Fruit fly (Drosophila melanogaster): ENCODE results near the gene CG32808.

The CG32808 gene

dm6 chrX:1472222-1472621, 2.6 kb upstream of the CG32808 start, which contains the start of gene CG14780:
Gene CG14780 (plus strand): TSS chrX:1472522.
- no peak for TF ChIP-seq usp (GFP tag; optimal IDR thresholded peaks at IDR 0.05)
- no peak for TF ChIP-seq CG8478 (optimal IDR thresholded peaks at IDR 0.05)
- no peak for TF ChIP-seq EcR (GFP tag; optimal IDR thresholded peaks at IDR 0.05)
- TF ChIP-seq Dll (optimal IDR thresholded peaks at IDR 0.05) = no peak
- TF ChIP-seq psq (optimal IDR thresholded peaks at IDR 0.05) = no peak
- no peak for TF ChIP-seq pan (optimal IDR thresholded peaks at IDR 0.05)

- TF ChIP-seq usp (GFP tag; optimal IDR thresholded peaks at IDR 0.05) (no peak), psq (optimal IDR thresholded peaks at IDR 0.05) (no peak), pan (optimal IDR thresholded peaks at IDR 0.05) (no peak), CG8478 (optimal IDR thresholded peaks at IDR 0.05) (no peak), Dll (optimal IDR thresholded peaks at IDR 0.05) (no peak), EcR (GFP tag; optimal IDR thresholded peaks at IDR 0.05) (no peak)
Observed at dm6 chrX:1470562-1470961, 945 bp upstream of the CG32808 start, which contains the start of gene pck. Gene pck (plus strand): TSS chrX:1470666.

dm6 chrX:1467382-1467592, 2.3 kb downstream of the CG32808 start, which contains the start of gene CG14778:
Gene CG14778 (plus strand): TSS chrX:1467493.
- TF ChIP-seq usp (GFP tag; optimal IDR thresholded peaks at IDR 0.05) (no peak), EcR (GFP tag; optimal IDR thresholded peaks at IDR 0.05) (no peak), pan (optimal IDR thresholded peaks at IDR 0.05) (no peak), CG8478 (optimal IDR thresholded peaks at IDR 0.05) (no peak), Dll (optimal IDR thresholded peaks at IDR 0.05) (no peak), psq (optimal IDR thresholded peaks at IDR 0.05) (no peak)

- TF ChIP-seq EcR (GFP tag; optimal IDR thresholded peaks at IDR 0.05) (no peak), usp (GFP tag; optimal IDR thresholded peaks at IDR 0.05) (no peak), pan (optimal IDR thresholded peaks at IDR 0.05) (no peak), Dll (optimal IDR thresholded peaks at IDR 0.05) (peak; percentile 53)
Observed at dm6 chrX:1466505-1467381, 2.9 kb downstream of the CG32808 start.

- TF ChIP-seq pan (optimal IDR thresholded peaks at IDR 0.05) (no peak), usp (GFP tag; optimal IDR thresholded peaks at IDR 0.05) (no peak), Dll (optimal IDR thresholded peaks at IDR 0.05) (no peak), EcR (GFP tag; optimal IDR thresholded peaks at IDR 0.05) (no peak), psq (optimal IDR thresholded peaks at IDR 0.05) (no peak)
Observed at dm6 chrX:1465707-1466504, 3.7 kb downstream of the CG32808 start, which contains the start of the genes O-fut2 and CG14777. Gene O-fut2 (minus strand): TSS chrX:1465996. Gene CG14777 (plus strand): TSS chrX:1466134.

- no peak for TF ChIP-seq pan (optimal IDR thresholded peaks at IDR 0.05)
- no peak for TF ChIP-seq EcR (GFP tag; optimal IDR thresholded peaks at IDR 0.05)
- TF ChIP-seq psq (optimal IDR thresholded peaks at IDR 0.05) = no peak
- TF ChIP-seq Dll (optimal IDR thresholded peaks at IDR 0.05) = no peak
- TF ChIP-seq usp (GFP tag; optimal IDR thresholded peaks at IDR 0.05) = no peak
- TF ChIP-seq CG8478 (optimal IDR thresholded peaks at IDR 0.05) = no peak
Observed at dm6 chrX:1464033-1464432, 5.6 kb downstream of the CG32808 start, which contains the start of gene Ns3. Gene Ns3 (minus strand): TSS chrX:1464220.

dm6 chrX:1461544-1461943, 8.1 kb downstream of the CG32808 start, which contains the start of gene CG14787:
Gene CG14787 (minus strand): TSS chrX:1461676.
- TF ChIP-seq CG8478 (optimal IDR thresholded peaks at IDR 0.05) (no peak), psq (optimal IDR thresholded peaks at IDR 0.05) (no peak), Dll (optimal IDR thresholded peaks at IDR 0.05) (no peak), usp (GFP tag; optimal IDR thresholded peaks at IDR 0.05) (no peak), pan (optimal IDR thresholded peaks at IDR 0.05) (no peak)

dm6 chrX:1460278-1460872, 9.2 kb downstream of the CG32808 start, which contains the start of gene Lrpprc2:
Gene Lrpprc2 (minus strand): TSS chrX:1460617.
- TF ChIP-seq usp (GFP tag; optimal IDR thresholded peaks at IDR 0.05) (no peak), Dll (optimal IDR thresholded peaks at IDR 0.05) (no peak), EcR (GFP tag; optimal IDR thresholded peaks at IDR 0.05) (no peak), psq (optimal IDR thresholded peaks at IDR 0.05) (no peak), pan (optimal IDR thresholded peaks at IDR 0.05) (no peak), CG8478 (optimal IDR thresholded peaks at IDR 0.05) (no peak)

dm6 chrX:1456954-1457353, 12.7 kb downstream of the CG32808 start, which contains the start of gene CG14785:
Gene CG14785 (minus strand): TSS chrX:1457054.
- TF ChIP-seq CG8478 (optimal IDR thresholded peaks at IDR 0.05) = no peak
- no peak for TF ChIP-seq usp (GFP tag; optimal IDR thresholded peaks at IDR 0.05)
- TF ChIP-seq psq (optimal IDR thresholded peaks at IDR 0.05) = no peak
- no peak for TF ChIP-seq pan (optimal IDR thresholded peaks at IDR 0.05)
- TF ChIP-seq Dll (optimal IDR thresholded peaks at IDR 0.05) = no peak
- no peak for TF ChIP-seq EcR (GFP tag; optimal IDR thresholded peaks at IDR 0.05)

dm6 chrX:1454837-1455236, 14.8 kb downstream of the CG32808 start:
- TF ChIP-seq Dll (optimal IDR thresholded peaks at IDR 0.05) (no peak), EcR (GFP tag; optimal IDR thresholded peaks at IDR 0.05) (no peak), usp (GFP tag; optimal IDR thresholded peaks at IDR 0.05) (no peak), psq (optimal IDR thresholded peaks at IDR 0.05) (no peak), pan (optimal IDR thresholded peaks at IDR 0.05) (no peak), CG8478 (optimal IDR thresholded peaks at IDR 0.05) (no peak)

dm6 chrX:1452130-1452529, 17.5 kb downstream of the CG32808 start, which contains the start of gene Gr2a:
Gene Gr2a (plus strand): TSS chrX:1452430.
- TF ChIP-seq Dll (optimal IDR thresholded peaks at IDR 0.05) = no peak
- TF ChIP-seq pan (optimal IDR thresholded peaks at IDR 0.05) = no peak
- no peak for TF ChIP-seq CG8478 (optimal IDR thresholded peaks at IDR 0.05)
- TF ChIP-seq psq (optimal IDR thresholded peaks at IDR 0.05) = no peak
- TF ChIP-seq EcR (GFP tag; optimal IDR thresholded peaks at IDR 0.05) = no peak
- no peak for TF ChIP-seq usp (GFP tag; optimal IDR thresholded peaks at IDR 0.05)
